Worm (Caenorhabditis elegans) whole organism, L1 larva: ENCODE results near the gene H10E21.5.
A peak's percentile ranks its signal among the peaks of the same experiment; 100 is the strongest.

ENCODE experiments used
- F16B12.6 ChIP-seq: fragments of 150-350 bp; optimal IDR thresholded peaks from 2 replicates; lab custom pipeline; 2014; ENCODE audit warnings: missing biosample characterization, missing genetic modification characterization
- aly-2 ChIP-seq: fragments of 150-350 bp; optimal IDR thresholded peaks from 2 replicates; lab custom pipeline; 2014; ENCODE audit warnings: missing biosample characterization, missing genetic modification characterization
- blmp-1 ChIP-seq: fragments of 150-350 bp; optimal IDR thresholded peaks from 2 replicates; lab custom pipeline; 2014; ENCODE audit warnings: missing biosample characterization, missing genetic modification characterization
- ces-1 ChIP-seq: fragments of 150-350 bp; optimal IDR thresholded peaks from 2 replicates; lab custom pipeline; 2014; ENCODE audit warnings: missing biosample characterization, missing genetic modification reagents, missing genetic modification characterization
- efl-1 ChIP-seq, 4 experiments: fragments of 150-350 bp; optimal IDR thresholded peaks in 3 of 4; peaks in 1 of 4; 1 replicate in 1 of 4; 2 replicates in 3 of 4; lab custom pipeline; 2014; ENCODE audit warnings: missing biosample characterization in 2 of 4, missing genetic modification characterization in 2 of 4, missing genetic modification reagents in 2 of 4
- elt-2 ChIP-seq: sonication (generic microtip); optimal IDR thresholded peaks from 2 replicates; lab custom pipeline; 2016; ENCODE audit warnings: missing genetic modification characterization, mild to moderate bottlenecking, inconsistent platforms, missing compliant biosample characterization, missing genetic modification reagents
- elt-3 ChIP-seq, 6 experiments: fragments of 150-350 bp in 1 of 6; sonication (generic microtip); optimal IDR thresholded peaks; 2 replicates each; lab custom pipeline; 2017 to 2018; ENCODE audit warnings: missing biosample characterization in 6 of 6, missing genetic modification characterization in 6 of 6, inconsistent platforms in 1 of 6
- ets-5 ChIP-seq: fragments of 200-800 bp; sonication (Bioruptor generic); IDR thresholded peaks from 2 replicates; pipeline ENCODE4 v1.3.6; 2022; ENCODE audit warnings: missing genetic modification characterization, missing compliant biosample characterization
- fkh-4 ChIP-seq: sonication (generic microtip); optimal IDR thresholded peaks from 2 replicates; lab custom pipeline; 2016; ENCODE audit warnings: missing compliant biosample characterization, missing genetic modification characterization, borderline replicate concordance
- grh-1 ChIP-seq: fragments of 200-800 bp; sonication (Bioruptor generic); IDR thresholded peaks from 2 replicates; pipeline ENCODE4 v1.3.6; 2022; ENCODE audit warnings: missing genetic modification reagents, missing genetic modification characterization, missing compliant biosample characterization
- hlh-4 ChIP-seq: sonication (generic microtip); optimal IDR thresholded peaks from 2 replicates; lab custom pipeline; 2016; ENCODE audit warnings: mild to moderate bottlenecking, missing genetic modification characterization, missing compliant biosample characterization
- lin-13 ChIP-seq: fragments of 150-350 bp; optimal IDR thresholded peaks from 2 replicates; lab custom pipeline; 2014; ENCODE audit warnings: missing biosample characterization, missing genetic modification reagents, missing genetic modification characterization
- lin-14 ChIP-seq: fragments of 200-800 bp; sonication (Bioruptor generic); optimal IDR thresholded peaks from 2 replicates; lab custom pipeline; 2018; ENCODE audit warnings: mild to moderate bottlenecking, missing genetic modification characterization, moderate library complexity, missing compliant biosample characterization
- mdl-1 ChIP-seq, 2 experiments: fragments of 150-350 bp; optimal IDR thresholded peaks; 2 replicates each; lab custom pipeline; 2014 to 2017; ENCODE audit warnings: missing biosample characterization in 2 of 2, missing genetic modification characterization in 2 of 2, inconsistent platforms in 1 of 2
- mep-1 ChIP-seq: fragments of 150-350 bp; optimal IDR thresholded peaks from 2 replicates; lab custom pipeline; 2014; ENCODE audit warnings: missing biosample characterization, missing genetic modification characterization
- nhr-237 ChIP-seq: fragments of 150-350 bp; optimal IDR thresholded peaks from 2 replicates; lab custom pipeline; 2014; ENCODE audit warnings: missing biosample characterization, missing genetic modification characterization
- nhr-28 ChIP-seq: fragments of 150-350 bp; optimal IDR thresholded peaks from 2 replicates; lab custom pipeline; 2014; ENCODE audit warnings: missing biosample characterization, missing genetic modification characterization
- nhr-47 ChIP-seq: sonication (generic microtip); optimal IDR thresholded peaks from 2 replicates; lab custom pipeline; 2016; ENCODE audit warnings: mild to moderate bottlenecking, missing genetic modification characterization, moderate library complexity, missing compliant biosample characterization
- nhr-71 ChIP-seq: sonication (generic microtip); optimal IDR thresholded peaks from 2 replicates; lab custom pipeline; 2016; ENCODE audit warnings: mild to moderate bottlenecking, missing genetic modification characterization, moderate library complexity, missing compliant biosample characterization
- nhr-76 ChIP-seq: sonication (generic microtip); optimal IDR thresholded peaks from 2 replicates; lab custom pipeline; 2017; ENCODE audit warnings: missing biosample characterization, missing genetic modification characterization
- nhr-85 ChIP-seq: sonication (generic microtip); peaks from one replicate; lab custom pipeline; 2016; ENCODE audit warnings: missing genetic modification characterization, inconsistent platforms, missing compliant biosample characterization
- pag-3 ChIP-seq: sonication (generic microtip); optimal IDR thresholded peaks from 2 replicates; lab custom pipeline; 2017; ENCODE audit warnings: missing genetic modification characterization, mild to moderate bottlenecking, missing compliant biosample characterization, antibody characterized with exemption, borderline replicate concordance; ENCODE audit not compliant: insufficient read depth
- skn-1 ChIP-seq: fragments of 150-350 bp; optimal IDR thresholded peaks from 2 replicates; lab custom pipeline; 2014; ENCODE audit warnings: missing biosample characterization, missing genetic modification characterization
- snpc-4 ChIP-seq: fragments of 150-350 bp; optimal IDR thresholded peaks from 2 replicates; lab custom pipeline; 2014; ENCODE audit warnings: missing biosample characterization, missing genetic modification characterization
- sox-4 ChIP-seq: sonication (generic microtip); optimal IDR thresholded peaks from 2 replicates; lab custom pipeline; 2016; ENCODE audit warnings: missing genetic modification characterization, missing compliant biosample characterization
- sptf-1 ChIP-seq: fragments of 150-350 bp; optimal IDR thresholded peaks from 2 replicates; lab custom pipeline; 2014; ENCODE audit warnings: missing biosample characterization, missing genetic modification characterization
- sup-37 ChIP-seq: fragments of 200-800 bp; sonication (Bioruptor generic); optimal IDR thresholded peaks from 2 replicates; lab custom pipeline; 2018; ENCODE audit warnings: mild to moderate bottlenecking, missing genetic modification characterization, missing compliant biosample characterization
- tlp-1 ChIP-seq: fragments of 150-350 bp; optimal IDR thresholded peaks from 2 replicates; lab custom pipeline; 2014; ENCODE audit warnings: missing biosample characterization, missing genetic modification characterization
- unc-62 ChIP-seq: fragments of 150-350 bp; optimal IDR thresholded peaks from 2 replicates; lab custom pipeline; 2014; ENCODE audit warnings: missing biosample characterization, missing genetic modification reagents, missing genetic modification characterization
- unc-86 ChIP-seq: sonication (generic microtip); optimal IDR thresholded peaks from 2 replicates; lab custom pipeline; 2016; ENCODE audit warnings: missing genetic modification characterization, missing compliant biosample characterization
- unc-98 ChIP-seq: fragments of 200-800 bp; sonication (Bioruptor generic); IDR thresholded peaks from 2 replicates; pipeline ENCODE4 v1.3.6; 2022; ENCODE audit warnings: missing genetic modification characterization, missing compliant biosample characterization
- vab-15 ChIP-seq: sonication (generic microtip); optimal IDR thresholded peaks from 2 replicates; lab custom pipeline; 2017; ENCODE audit warnings: missing genotype, mild to moderate bottlenecking, missing genetic modification characterization, missing compliant biosample characterization
- zag-1 ChIP-seq: fragments of 150-350 bp; optimal IDR thresholded peaks from 2 replicates; lab custom pipeline; 2014; ENCODE audit warnings: missing biosample characterization, missing genetic modification characterization
- ztf-11 ChIP-seq, 2 experiments: sonication (generic microtip); optimal IDR thresholded peaks; 2 replicates each; lab custom pipeline; 2016 to 2017; ENCODE audit warnings: missing genetic modification characterization in 2 of 2, missing biosample characterization in 1 of 2, missing compliant biosample characterization in 1 of 2

The H10E21.5 gene

DNA sequence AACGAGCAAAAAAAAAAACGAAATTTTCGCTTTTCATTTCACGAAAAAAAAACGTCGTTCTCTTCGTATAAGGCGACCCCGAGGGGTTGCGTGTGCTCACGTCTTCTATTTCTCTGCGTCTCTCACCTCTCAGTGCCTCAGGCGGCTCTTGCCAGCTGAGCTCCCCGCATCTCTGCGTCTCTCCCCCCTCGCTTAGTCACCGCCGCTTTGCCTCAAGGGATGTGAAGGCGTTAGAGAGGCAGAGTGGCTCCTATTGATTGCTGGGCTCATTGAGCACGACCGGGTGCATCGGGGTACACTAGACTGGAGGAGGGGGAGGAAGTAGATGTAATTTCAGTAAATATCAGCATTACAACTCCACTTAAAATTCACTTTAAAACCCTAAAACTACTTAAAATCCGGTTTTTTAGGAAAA, 1.8 kb upstream of the H10E21.5 start (continued):
- TF ChIP-seq hlh-4 (tag; lab: Kevin White, UChicago) (no peak), lin-14 (GFP tag; lab: Kevin White, UChicago) (peak; percentile 94), F16B12.6 (tag; lab: Kevin White, UChicago) (no peak), sup-37 (GFP tag; lab: Kevin White, UChicago) (no peak), zag-1 (tag; lab: Kevin White, UChicago) (peak; percentile 18), elt-2 (tag; lab: Kevin White, UChicago) (no peak), snpc-4 (tag; lab: Kevin White, UChicago) (no peak), ets-5 (GFP tag; lab: Robert Waterston, UW) (no peak), grh-1 (no peak), nhr-47 (tag; lab: Kevin White, UChicago) (peak; percentile 84), sox-4 (tag; lab: Kevin White, UChicago) (peak; percentile 74), unc-62 (GFP tag; lab: Kevin White, UChicago) (no peak), tlp-1 (tag; lab: Kevin White, UChicago) (no peak), ztf-11 (tag; optimal IDR thresholded peaks at IDR 0.05; lab: Kevin White, UChicago) (peak in 1 of 2 experiments; percentile 65), lin-13 (GFP tag; lab: Kevin White, UChicago) (peak; percentile 30), pag-3 (tag; lab: Kevin White, UChicago) (no peak), sptf-1 (tag; lab: Kevin White, UChicago) (no peak), nhr-71 (tag; lab: Kevin White, UChicago) (peak; percentile 84), mep-1 (peak; percentile 20), unc-86 (tag; lab: Kevin White, UChicago) (peak; percentile 78), nhr-237 (tag; lab: Kevin White, UChicago) (no peak), nhr-76 (no peak), nhr-28 (no peak), mdl-1 (tag; optimal IDR thresholded peaks at IDR 0.05; lab: Kevin White, UChicago) (peak in 1 of 2 experiments; percentile 13), efl-1 (optimal IDR thresholded peaks at IDR 0.05; lab: Kevin White, UChicago) (peak; percentile 54 to 61), efl-1 (GFP tag; optimal IDR thresholded peaks at IDR 0.05 in 1 of 2; lab: Kevin White, UChicago) (peak; percentile 17 to 92), blmp-1 (tag; lab: Kevin White, UChicago) (no peak), elt-3 (tag; optimal IDR thresholded peaks at IDR 0.05; lab: Kevin White, UChicago) (no peak), aly-2 (tag; lab: Kevin White, UChicago) (no peak), fkh-4 (no peak), vab-15 (tag; lab: Kevin White, UChicago) (no peak)

DNA sequence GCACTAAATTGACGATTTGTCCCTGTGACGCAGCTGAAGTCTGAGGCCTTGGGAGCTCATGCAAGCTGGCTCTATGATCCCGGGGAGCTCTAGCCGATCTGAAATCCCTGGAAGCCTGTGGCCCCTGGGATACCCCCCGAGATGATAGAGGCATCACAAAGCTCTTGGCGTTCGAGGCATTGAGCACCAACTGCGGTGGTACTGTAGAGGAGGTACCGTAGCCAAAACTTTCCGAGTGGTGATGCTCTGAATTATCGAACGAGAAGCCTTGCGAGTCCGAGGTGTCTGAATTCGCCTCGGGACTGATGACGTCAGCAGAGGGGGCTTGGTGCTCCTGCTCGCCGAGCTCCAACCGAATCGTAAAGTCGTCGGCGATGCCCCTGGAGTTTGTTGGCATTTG, 2.5 kb downstream of the H10E21.5 start:
- TF ChIP-seq hlh-4 (tag; lab: Kevin White, UChicago) = no peak
- no peak for TF ChIP-seq skn-1 (tag; lab: Kevin White, UChicago)
- TF ChIP-seq, all 84 proteins: peak for 0

DNA sequence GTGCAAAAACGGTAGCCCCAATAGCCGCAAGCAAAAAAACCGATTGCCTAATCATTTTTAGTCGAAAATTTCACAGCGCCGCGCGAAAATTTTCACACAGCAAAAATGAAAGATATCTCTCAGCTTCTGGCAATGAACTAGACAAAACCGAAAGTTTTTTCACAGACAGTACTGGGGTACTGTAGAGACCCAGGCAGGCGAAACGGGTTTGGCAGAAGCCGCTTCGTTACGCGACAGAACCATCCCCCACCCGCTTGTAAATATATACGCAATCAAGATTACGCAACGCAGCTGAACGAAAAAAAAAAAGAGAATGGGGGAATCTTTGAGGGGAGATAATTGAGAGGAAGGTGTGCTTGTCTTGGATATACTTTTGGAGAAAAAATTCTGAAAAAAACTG, 4.3 kb downstream of the H10E21.5 start, which contains the start of gene H10E21.4:
H10E21.4 (minus strand) TSS at position 167 of the 400 bp plus-strand sequence.
- TF ChIP-seq unc-98 (GFP tag; lab: Robert Waterston, UW) = no peak
- TF ChIP-seq blmp-1 (tag; lab: Kevin White, UChicago) = peak; percentile 71

DNA sequence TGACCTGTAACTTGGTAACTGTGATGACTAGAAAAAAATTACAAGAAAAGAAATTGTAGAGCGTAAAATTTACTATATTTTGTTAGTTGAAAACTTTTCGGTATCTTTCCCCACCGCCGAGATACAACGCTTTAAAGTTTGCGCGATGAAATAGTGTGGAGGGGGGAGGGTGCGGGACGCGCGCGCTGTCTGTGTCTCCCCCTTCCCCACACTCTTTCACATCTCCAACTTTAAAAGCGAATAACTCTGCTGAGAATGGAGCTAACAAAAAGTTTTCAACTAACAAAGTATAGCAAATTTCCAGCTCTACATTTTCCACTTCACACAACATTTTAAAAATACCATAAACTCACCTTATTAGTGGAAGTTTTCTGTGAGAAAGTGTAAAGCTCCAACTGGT, 6.2 kb downstream of the H10E21.5 start:
- peak; percentile 56 for TF ChIP-seq nhr-85 (tag; lab: Kevin White, UChicago)
- TF ChIP-seq ces-1 = no peak
- no peak for TF ChIP-seq efl-1 (optimal IDR thresholded peaks at IDR 0.05; lab: Kevin White, UChicago)
- TF ChIP-seq efl-1 (GFP tag; optimal IDR thresholded peaks at IDR 0.05 in 1 of 2; lab: Kevin White, UChicago) = peak in 1 of 2 experiments; percentile 47

DNA sequence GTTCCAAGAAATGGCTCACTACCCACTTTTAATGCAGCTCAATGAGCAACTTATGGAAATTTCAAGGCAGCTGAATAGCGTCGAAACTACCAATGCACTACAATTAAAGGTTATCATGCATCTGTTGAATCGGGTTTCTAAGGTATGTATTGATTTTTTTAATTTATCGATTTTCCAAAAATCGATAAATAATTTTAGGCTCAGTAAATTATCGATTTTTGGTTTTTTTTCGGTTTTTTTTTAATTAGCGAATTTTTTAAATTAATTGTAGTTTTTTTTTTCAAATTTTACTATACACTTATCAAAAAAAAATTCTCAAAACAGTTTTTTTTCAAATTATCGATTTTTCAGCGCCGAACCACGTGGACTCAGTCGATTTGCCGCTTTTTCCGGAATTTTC, 7.0 kb downstream of the H10E21.5 start:
- peak; percentile 33 for TF ChIP-seq nhr-85 (tag; lab: Kevin White, UChicago)
- TF ChIP-seq ces-1 = no peak
- TF ChIP-seq, all 84 proteins: peak for 1
